Worm (Caenorhabditis elegans) whole organism, L1 larva: Measurements from ENCODE around the gene txt-5.
A peak's percentile ranks its signal among the peaks of the same experiment; 100 is the strongest.

Experiments
- aly-2 ChIP-seq: fragments of 150-350 bp; optimal IDR thresholded peaks from 2 replicates; lab custom pipeline; 2014; ENCODE audit warnings: missing biosample characterization, missing genetic modification characterization
- elt-3 ChIP-seq, 6 experiments: fragments of 150-350 bp in 1 of 6; sonication (generic microtip); optimal IDR thresholded peaks; 2 replicates each; lab custom pipeline; 2017 to 2018; ENCODE audit warnings: missing biosample characterization in 6 of 6, missing genetic modification characterization in 6 of 6, inconsistent platforms in 1 of 6
- fkh-10 ChIP-seq: sonication (generic microtip); optimal IDR thresholded peaks from 2 replicates; lab custom pipeline; 2017; ENCODE audit warnings: missing biosample characterization, missing genetic modification reagents, missing genetic modification characterization
- nhr-76 ChIP-seq: sonication (generic microtip); optimal IDR thresholded peaks from 2 replicates; lab custom pipeline; 2017; ENCODE audit warnings: missing biosample characterization, missing genetic modification characterization
- nhr-90 ChIP-seq: sonication (generic microtip); optimal IDR thresholded peaks from 2 replicates; lab custom pipeline; 2016; ENCODE audit warnings: mild to moderate bottlenecking, missing genetic modification characterization, missing compliant biosample characterization; ENCODE audit not compliant: poor library complexity
- unc-130 ChIP-seq: fragments of 150-350 bp; optimal IDR thresholded peaks from 2 replicates; lab custom pipeline; 2017; ENCODE audit warnings: missing biosample characterization, missing genetic modification characterization, inconsistent platforms

- TF ChIP-seq unc-130 (tag; lab: Kevin White, UChicago), result peak; percentile 46
- no peak for TF ChIP-seq aly-2 (tag; lab: Kevin White, UChicago)
- TF ChIP-seq fkh-10 (GFP tag; lab: Kevin White, UChicago), result no peak
- no peak for TF ChIP-seq nhr-90
- no peak for TF ChIP-seq elt-3 (tag; optimal IDR thresholded peaks at IDR 0.05; lab: Kevin White, UChicago)
- no peak for TF ChIP-seq nhr-76 (tag; lab: Kevin White, UChicago)
Measured at ce11 chrV:7822655-7823054, 14.3 kb downstream of the txt-5 start.
